Worm (Caenorhabditis elegans) whole organism, L4/young adult: Measurements from ENCODE around the gene ins-12.
"Not testable (repeated sequence)": the region's sequence is repeated elsewhere in the genome, so short reads cannot be mapped to it uniquely, and the experiment has no call there.

Experiments used
- W03F9.2 ChIP-seq: fragments of 150-350 bp; optimal IDR thresholded peaks from 2 replicates; lab custom pipeline; 2014; ENCODE audit warnings: missing biosample characterization, missing genetic modification characterization
- dao-5 ChIP-seq: sonication (generic microtip); optimal IDR thresholded peaks from 2 replicates; lab custom pipeline; 2016; ENCODE audit warnings: missing genotype, missing genetic modification characterization, moderate library complexity, missing compliant biosample characterization
- him-1 ChIP-seq: sonication (generic microtip); optimal IDR thresholded peaks from 2 replicates; lab custom pipeline; 2016; ENCODE audit warnings: missing genotype, missing genetic modification reagents, missing genetic modification characterization, missing compliant biosample characterization

Gene ins-12

DNA sequence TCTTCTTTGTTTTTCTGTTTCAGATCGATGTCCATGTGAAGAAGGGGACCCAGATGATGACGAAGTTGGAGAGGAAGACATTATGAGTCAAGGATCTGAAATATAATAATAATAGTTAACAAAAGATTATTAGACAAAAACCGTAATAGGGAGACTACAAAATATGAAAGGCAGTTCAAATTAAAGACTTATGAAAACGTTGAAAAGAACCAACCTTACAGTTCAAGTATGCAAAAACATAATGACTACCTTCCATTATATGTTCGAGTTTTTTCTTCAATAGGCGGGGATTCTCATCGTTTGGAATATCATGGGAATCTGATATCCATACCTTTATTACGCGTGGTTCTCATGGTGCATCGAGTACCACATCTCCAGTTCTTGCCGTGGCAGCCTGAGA lies 20.8 kb upstream of the ins-12 start, which contains the start of gene hlh-26:
TSS of gene hlh-26 (minus strand) at position 101 of the 400 bp plus-strand sequence.
- TF ChIP-seq him-1 (tag; lab: Kevin White, UChicago), result no peak
- no peak for TF ChIP-seq W03F9.2 (tag; lab: Kevin White, UChicago)
- TF ChIP-seq dao-5 (tag; lab: Kevin White, UChicago), result no peak

DNA sequence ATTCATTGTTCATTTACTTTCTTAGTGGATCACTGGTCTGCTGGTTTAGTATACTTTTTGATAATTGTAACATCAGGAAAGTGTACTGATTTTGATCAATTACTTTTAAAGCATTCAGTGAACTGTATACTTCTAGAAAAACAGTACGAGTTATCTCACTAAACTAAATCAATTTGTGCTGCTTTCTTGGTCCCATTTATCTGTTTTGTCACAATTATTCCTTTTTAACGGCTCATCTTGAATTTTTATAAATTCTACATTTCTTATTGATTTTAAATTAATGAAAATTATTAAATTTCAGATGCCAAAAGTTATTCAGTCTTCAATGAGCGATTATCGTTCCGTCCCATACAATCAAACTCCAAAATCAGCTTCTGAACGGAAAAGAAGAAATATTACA lies 19.5 kb upstream of the ins-12 start, which contains the start of gene hlh-25:
TSS of gene hlh-25 (plus strand) at position 301 of the 400 bp plus-strand sequence.
- TF ChIP-seq W03F9.2, dao-5, him-1 (tag; lab: Kevin White, UChicago): not testable (repeated sequence)

ce11 chrII:5537078-5537477 lies 17.3 kb upstream of the ins-12 start:
- TF ChIP-seq W03F9.2 (tag; lab: Kevin White, UChicago), result no peak
- TF ChIP-seq dao-5 (tag; lab: Kevin White, UChicago), result no peak
- TF ChIP-seq him-1 (tag; lab: Kevin White, UChicago), result no peak

DNA sequence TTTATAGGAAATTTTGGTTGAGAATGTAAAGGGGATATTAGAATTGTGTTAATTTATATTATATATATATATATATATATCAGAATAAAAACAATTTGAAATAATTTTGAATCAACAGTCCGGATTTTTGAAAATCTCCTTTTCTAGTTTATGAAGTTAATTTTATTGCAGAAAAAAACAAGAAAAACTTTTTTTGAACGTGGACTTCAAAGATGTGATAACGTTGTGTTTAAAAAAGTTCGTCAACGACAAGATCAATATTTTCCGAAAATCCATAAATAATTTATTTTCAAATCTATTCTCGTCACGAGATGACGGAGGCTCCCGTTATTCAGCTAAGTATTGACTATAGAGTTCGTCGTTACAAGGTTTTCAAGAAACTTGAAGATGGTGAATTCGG lies 16.9 kb upstream of the ins-12 start, which contains the start of gene C17C3.11:
TSS of gene C17C3.11 (plus strand) at position 301 of the 400 bp plus-strand sequence.
- no peak for TF ChIP-seq him-1 (tag; lab: Kevin White, UChicago)
- TF ChIP-seq W03F9.2 (tag; lab: Kevin White, UChicago), result no peak
- no peak for TF ChIP-seq dao-5 (tag; lab: Kevin White, UChicago)

ce11 chrII:5540113-5540512 lies 14.3 kb upstream of the ins-12 start, which contains the start of gene hlh-27:
Gene hlh-27, minus strand, starts transcription at chrII:5540213.
- not testable (repeated sequence) for TF ChIP-seq dao-5, W03F9.2, him-1 (tag; lab: Kevin White, UChicago)

ce11 chrII:5541685-5542084 lies 12.7 kb upstream of the ins-12 start, which contains the start of gene C17C3.24:
Gene C17C3.24, minus strand, starts transcription at chrII:5541785.
- TF ChIP-seq dao-5 (tag; lab: Kevin White, UChicago), result no peak
- no peak for TF ChIP-seq him-1 (tag; lab: Kevin White, UChicago)
- TF ChIP-seq W03F9.2 (tag; lab: Kevin White, UChicago), result no peak

DNA sequence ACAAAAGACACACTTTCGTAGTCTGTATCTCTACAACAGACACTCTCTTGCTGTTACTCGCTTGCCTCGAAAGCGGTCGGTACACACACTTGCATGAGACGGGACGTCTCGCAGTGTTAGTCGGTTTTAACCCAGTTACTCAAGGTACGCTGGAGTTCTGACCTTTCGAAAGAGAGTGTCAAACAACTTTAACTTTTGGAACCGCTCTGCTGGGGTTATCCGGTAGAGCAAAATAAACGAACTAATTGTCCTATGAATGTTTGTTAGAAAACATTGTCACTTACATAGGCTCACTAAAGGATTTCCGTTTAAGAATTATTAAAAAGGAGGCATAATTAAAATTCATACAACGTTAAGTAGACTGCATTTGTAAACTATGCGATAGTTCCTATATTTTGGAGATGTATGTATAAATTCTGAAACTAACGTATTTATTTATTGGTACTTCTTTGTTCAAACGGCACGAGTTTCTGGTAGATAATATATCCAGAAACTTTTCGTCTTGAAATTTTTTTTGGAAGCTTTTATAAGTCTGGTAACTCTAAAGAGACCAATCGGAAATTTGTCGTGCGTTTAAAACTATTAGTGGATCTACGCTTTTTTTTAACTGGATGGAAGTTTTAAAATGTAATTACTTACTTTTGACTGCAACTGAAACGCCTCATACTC lies 10.8 kb upstream of the ins-12 start:
- peak; percentile 80 for TF ChIP-seq W03F9.2 (tag; lab: Kevin White, UChicago)
- peak; percentile 89 for TF ChIP-seq dao-5 (tag; lab: Kevin White, UChicago)
- peak; percentile 98 for TF ChIP-seq him-1 (tag; lab: Kevin White, UChicago)

DNA sequence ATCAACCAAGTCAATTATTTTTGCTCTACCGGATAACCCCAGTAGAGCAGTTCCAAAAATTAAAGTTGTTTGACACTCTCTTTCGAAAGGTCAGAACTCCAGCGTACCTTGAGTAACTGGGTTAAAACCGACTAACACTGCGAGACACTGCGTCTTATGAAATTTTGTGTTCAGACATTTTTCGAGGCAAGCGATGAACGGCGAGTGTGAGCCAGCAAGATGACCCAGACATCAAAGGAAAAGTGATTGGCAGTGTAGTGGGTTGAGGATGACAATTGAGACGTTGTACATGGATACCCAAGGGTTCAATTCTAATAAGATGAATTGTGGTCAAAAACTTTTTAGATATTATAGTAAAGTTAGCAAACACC lies 10.3 kb upstream of the ins-12 start:
- TF ChIP-seq dao-5 (tag; lab: Kevin White, UChicago), result no peak
- TF ChIP-seq him-1 (tag; lab: Kevin White, UChicago), result no peak
- no peak for TF ChIP-seq W03F9.2 (tag; lab: Kevin White, UChicago)

- TF ChIP-seq W03F9.2 (tag; lab: Kevin White, UChicago) (no peak), him-1 (tag; lab: Kevin White, UChicago) (no peak), dao-5 (tag; lab: Kevin White, UChicago) (no peak)
Measured at ce11 chrII:5544764-5545163, 9.7 kb upstream of the ins-12 start, which contains the start of gene ins-13. Gene ins-13, minus strand, starts transcription at chrII:5544864.

DNA sequence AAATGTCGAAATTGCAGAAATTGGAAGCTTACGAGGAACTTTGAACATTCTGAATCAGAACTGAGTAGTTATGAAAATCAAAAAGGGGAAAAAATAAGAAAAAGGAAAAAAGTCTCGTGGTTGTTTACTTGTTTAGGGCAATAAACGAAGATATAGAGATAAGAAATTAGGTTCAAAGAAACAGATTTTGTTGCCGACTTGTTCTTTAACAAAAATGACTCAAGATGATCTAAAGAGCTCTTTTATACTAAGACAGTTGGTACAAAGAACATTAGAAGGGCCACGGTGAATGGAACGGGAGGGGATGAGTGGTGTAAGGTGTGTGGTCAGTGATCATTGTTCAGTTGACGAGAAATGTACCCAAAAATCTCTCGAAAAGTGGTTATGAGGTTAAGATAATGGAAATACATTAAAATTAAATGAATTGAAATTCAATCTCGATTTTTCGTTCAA lies 6.9 kb upstream of the ins-12 start, which contains the start of gene acdh-2:
TSS of gene acdh-2 (minus strand) at position 51 of the 453 bp plus-strand sequence.
- TF ChIP-seq W03F9.2 (tag; lab: Kevin White, UChicago), result no peak
- TF ChIP-seq dao-5 (tag; lab: Kevin White, UChicago), result no peak
- no peak for TF ChIP-seq him-1 (tag; lab: Kevin White, UChicago)

DNA sequence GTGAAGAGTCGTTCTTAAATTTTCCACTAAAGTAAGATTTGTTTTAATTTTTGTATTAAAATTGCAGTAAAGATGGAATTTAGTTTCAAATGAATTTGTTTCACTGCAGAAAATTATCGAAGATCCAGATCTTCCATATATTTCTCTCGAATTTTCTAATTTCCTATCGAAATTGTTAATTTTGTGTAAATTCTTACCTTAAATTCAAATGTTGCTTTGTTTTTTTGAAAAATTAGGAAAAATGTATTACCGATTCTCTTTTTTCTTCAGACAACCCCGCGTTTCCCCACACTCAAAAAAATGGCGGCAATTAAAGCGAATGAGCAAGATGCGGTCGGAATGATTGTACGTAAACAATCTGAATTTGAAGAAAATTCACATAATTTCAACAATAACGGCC lies 4.7 kb upstream of the ins-12 start, which contains the start of gene C17C3.6:
TSS of gene C17C3.6 (plus strand) at position 301 of the 400 bp plus-strand sequence.
- TF ChIP-seq dao-5 (tag; lab: Kevin White, UChicago) (no peak), him-1 (tag; lab: Kevin White, UChicago) (no peak), W03F9.2 (tag; lab: Kevin White, UChicago) (no peak)

ce11 chrII:5551517-5551916 lies 2.9 kb upstream of the ins-12 start, which contains the start of gene C17C3.5:
Gene C17C3.5, plus strand, starts transcription at chrII:5551817.
- TF ChIP-seq him-1 (tag; lab: Kevin White, UChicago) (no peak), dao-5 (tag; lab: Kevin White, UChicago) (no peak), W03F9.2 (tag; lab: Kevin White, UChicago) (no peak)

DNA sequence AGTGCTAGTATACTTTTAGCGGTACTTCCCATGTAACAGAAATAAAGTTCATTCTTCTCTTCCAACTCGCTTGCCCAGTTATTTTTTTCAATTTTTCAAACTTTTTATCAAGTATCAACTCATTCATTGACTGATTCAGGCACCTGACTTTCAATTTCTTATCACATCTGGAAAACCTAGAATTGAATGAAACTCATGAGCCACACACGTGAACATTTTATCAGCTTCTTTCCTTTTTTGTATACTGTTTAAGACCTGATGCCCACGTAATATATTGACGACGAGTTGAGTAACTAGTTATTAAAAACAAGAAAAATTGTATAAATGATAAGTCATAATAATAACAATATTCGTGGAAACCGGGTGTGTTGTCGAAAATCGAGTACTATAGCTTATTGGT lies 886 bp upstream of the ins-12 start:
- TF ChIP-seq dao-5 (tag; lab: Kevin White, UChicago), result no peak
- TF ChIP-seq W03F9.2 (tag; lab: Kevin White, UChicago), result no peak
- TF ChIP-seq him-1 (tag; lab: Kevin White, UChicago), result no peak
